Fruit fly (Drosophila melanogaster) whole organism, embryonic: ENCODE data around the gene rhea.

Experiments used
- Adf1 ChIP-seq: fragments of 200-800 bp; sonication (Bioruptor generic); IDR thresholded peaks from 2 replicates; pipeline ENCODE4 v1.3.6; 2022; ENCODE audit warnings: missing biosample characterization, missing genetic modification characterization
- Atf6 ChIP-seq: fragments of 200-800 bp; sonication (Bioruptor generic); IDR thresholded peaks from 2 replicates; pipeline ENCODE4 v1.3.6; 2022; ENCODE audit warnings: missing biosample characterization, missing genetic modification characterization
- CG10431 ChIP-seq: fragments of 200-800 bp; sonication (Bioruptor generic); optimal IDR thresholded peaks from 3 replicates; lab custom pipeline; 2018; ENCODE audit warnings: missing biosample characterization, mild to moderate bottlenecking, missing genetic modification characterization
- CG13894 ChIP-seq: fragments of 200-800 bp; sonication (Bioruptor generic); optimal IDR thresholded peaks from 3 replicates; lab custom pipeline; 2018; ENCODE audit warnings: missing biosample characterization, mild to moderate bottlenecking, missing genetic modification characterization, moderate library complexity
- CG14710 ChIP-seq: fragments of 200-800 bp; sonication (Bioruptor generic); optimal IDR thresholded peaks from 3 replicates; lab custom pipeline; 2019; ENCODE audit warnings: missing biosample characterization, mild to moderate bottlenecking, missing genetic modification characterization, moderate library complexity
- CG15514 ChIP-seq: fragments of 200-800 bp; sonication (Bioruptor generic); optimal IDR thresholded peaks from 3 replicates; lab custom pipeline; 2017; ENCODE audit warnings: missing biosample characterization, missing genetic modification characterization, mild to moderate bottlenecking, moderate library complexity, missing genetic modification reagents
- CG17186 ChIP-seq: fragments of 200-800 bp; sonication (Bioruptor generic); optimal IDR thresholded peaks from 3 replicates; lab custom pipeline; 2017; ENCODE audit warnings: missing biosample characterization, missing genetic modification reagents, missing genetic modification characterization
- CG17385 ChIP-seq: fragments of 200-800 bp; sonication (Bioruptor generic); optimal IDR thresholded peaks from 3 replicates; lab custom pipeline; 2018; ENCODE audit warnings: missing biosample characterization, mild to moderate bottlenecking, missing genetic modification characterization
- CG18011 ChIP-seq: fragments of 200-800 bp; sonication (Bioruptor generic); optimal IDR thresholded peaks from 2 replicates; lab custom pipeline; 2017; ENCODE audit warnings: missing biosample characterization, missing genetic modification characterization, mild to moderate bottlenecking, moderate library complexity, missing genotype
- CG18599 ChIP-seq: fragments of 200-800 bp; sonication (Bioruptor generic); optimal IDR thresholded peaks from 3 replicates; lab custom pipeline; 2017; ENCODE audit warnings: missing biosample characterization, missing genetic modification characterization, mild to moderate bottlenecking, moderate library complexity, missing genetic modification reagents
- CG18619 ChIP-seq: fragments of 200-800 bp; sonication (Bioruptor generic); optimal IDR thresholded peaks from 3 replicates; lab custom pipeline; 2017; ENCODE audit warnings: missing biosample characterization, mild to moderate bottlenecking, missing genetic modification characterization
- CG2116 ChIP-seq: fragments of 200-800 bp; sonication (Bioruptor generic); optimal IDR thresholded peaks from 3 replicates; lab custom pipeline; 2018; ENCODE audit warnings: missing biosample characterization, mild to moderate bottlenecking, missing genetic modification characterization
- CG34376 ChIP-seq: fragments of 200-800 bp; sonication (Bioruptor generic); optimal IDR thresholded peaks from 2 replicates; lab custom pipeline; 2018; ENCODE audit warnings: missing biosample characterization, mild to moderate bottlenecking, missing genetic modification characterization
- CG3838 ChIP-seq: fragments of 200-800 bp; sonication (Bioruptor generic); optimal IDR thresholded peaks from 3 replicates; lab custom pipeline; 2016; ENCODE audit warnings: missing biosample characterization, missing genetic modification characterization
- CG4617 ChIP-seq: fragments of 200-800 bp; sonication (Bioruptor generic); optimal IDR thresholded peaks from 3 replicates; lab custom pipeline; 2016; ENCODE audit warnings: missing biosample characterization, missing genetic modification characterization, borderline replicate concordance
- CG4707 ChIP-seq: fragments of 200-800 bp; sonication (Bioruptor generic); optimal IDR thresholded peaks from 2 replicates; lab custom pipeline; 2018; ENCODE audit warnings: missing biosample characterization, mild to moderate bottlenecking, missing genetic modification characterization, moderate library complexity
- CG6254 ChIP-seq: fragments of 200-800 bp; sonication (Bioruptor generic); optimal IDR thresholded peaks from 3 replicates; lab custom pipeline; 2017; ENCODE audit warnings: mild to moderate bottlenecking, missing biosample characterization, missing genetic modification reagents, missing genetic modification characterization
- CG6765 ChIP-seq: fragments of 200-800 bp; sonication (Bioruptor generic); optimal IDR thresholded peaks from 3 replicates; lab custom pipeline; 2017; ENCODE audit warnings: missing biosample characterization, mild to moderate bottlenecking, missing genetic modification characterization
- CG7271 ChIP-seq: fragments of 200-800 bp; sonication (Bioruptor generic); optimal IDR thresholded peaks from 2 replicates; lab custom pipeline; 2018; ENCODE audit warnings: missing biosample characterization, mild to moderate bottlenecking, missing genetic modification characterization, moderate library complexity
- CTCF ChIP-seq: fragments of 200-800 bp; sonication (Bioruptor generic); optimal IDR thresholded peaks from 2 replicates; lab custom pipeline; 2017; ENCODE audit warnings: missing biosample characterization, mild to moderate bottlenecking, missing genetic modification characterization, moderate library complexity
- Deaf1 ChIP-seq: fragments of 200-800 bp; optimal IDR thresholded peaks from 3 replicates; lab custom pipeline; 2019; ENCODE audit warnings: missing biosample characterization, mild to moderate bottlenecking, missing genetic modification characterization, moderate library complexity
- Dp ChIP-seq: fragments of 200-800 bp; sonication (Bioruptor generic); optimal IDR thresholded peaks from 2 replicates; lab custom pipeline; 2018; ENCODE audit warnings: missing biosample characterization, mild to moderate bottlenecking, missing genetic modification characterization, moderate library complexity
- E2f2 ChIP-seq: fragments of 200-800 bp; sonication (Bioruptor generic); IDR thresholded peaks from 2 replicates; pipeline ENCODE4 v1.3.6; 2022; ENCODE audit warnings: missing biosample characterization, missing genetic modification characterization
- Hey ChIP-seq: fragments of 200-800 bp; sonication (Bioruptor generic); optimal IDR thresholded peaks from 3 replicates; lab custom pipeline; 2018; ENCODE audit warnings: missing biosample characterization, mild to moderate bottlenecking, missing genetic modification characterization
- MTF-1 ChIP-seq: fragments of 200-800 bp; sonication (Bioruptor generic); optimal IDR thresholded peaks from 2 replicates; lab custom pipeline; 2018; ENCODE audit warnings: missing biosample characterization, mild to moderate bottlenecking, missing genetic modification characterization, borderline replicate concordance
- Med ChIP-seq: fragments of 200-800 bp; sonication (Bioruptor generic); peaks from one replicate; lab custom pipeline; 2016; ENCODE audit warnings: missing biosample characterization, missing genetic modification characterization, mild to moderate bottlenecking, inconsistent platforms, moderate library complexity
- Neu2 ChIP-seq: fragments of 200-800 bp; sonication (Bioruptor generic); optimal IDR thresholded peaks from 3 replicates; lab custom pipeline; 2016; ENCODE audit warnings: missing biosample characterization, missing genetic modification characterization, borderline replicate concordance
- Rfx ChIP-seq: fragments of 200-800 bp; sonication (Bioruptor generic); IDR thresholded peaks from 2 replicates; pipeline ENCODE4 v1.3.6; 2022; ENCODE audit warnings: missing biosample characterization, missing genetic modification characterization
- Stat92E ChIP-seq, 3 experiments: fragments of >200 bp in 2 of 3; fragments of 200-800 bp in 1 of 3; sonication (Bioruptor generic) in 1 of 3; optimal IDR thresholded peaks; 2 replicates each; lab custom pipeline; 2017 to 2019; ENCODE audit warnings: missing biosample characterization in 3 of 3, missing genetic modification characterization in 3 of 3, mild to moderate bottlenecking in 1 of 3, moderate library complexity in 1 of 3
- abd-A ChIP-seq: fragments of 200-800 bp; sonication (Bioruptor generic); optimal IDR thresholded peaks from 3 replicates; lab custom pipeline; 2019; ENCODE audit warnings: missing biosample characterization, mild to moderate bottlenecking, missing genetic modification characterization, moderate library complexity
- bbx ChIP-seq: fragments of 200-800 bp; sonication (Bioruptor generic); IDR thresholded peaks from 2 replicates; pipeline ENCODE4 v1.3.6; 2022; ENCODE audit warnings: missing biosample characterization, missing genetic modification characterization; ENCODE audit not compliant: partially characterized antibody
- chinmo ChIP-seq: fragments of 200-800 bp; sonication (Bioruptor generic); IDR thresholded peaks from 4 replicates; pipeline ENCODE4 v1.3.6; 2022; ENCODE audit warnings: missing biosample characterization, missing genetic modification characterization; ENCODE audit not compliant: partially characterized antibody
- crol ChIP-seq: fragments of 200-800 bp; sonication (Bioruptor generic); IDR thresholded peaks from 2 replicates; pipeline ENCODE4 v1.3.6; 2022; ENCODE audit warnings: missing biosample characterization, missing genetic modification characterization
- ewg ChIP-seq: fragments of 200-800 bp; sonication (Bioruptor generic); optimal IDR thresholded peaks from 3 replicates; lab custom pipeline; 2017; ENCODE audit warnings: mild to moderate bottlenecking, missing biosample characterization, missing genetic modification reagents, missing genetic modification characterization
- gcm2 ChIP-seq: fragments of 200-800 bp; sonication (Bioruptor generic); optimal IDR thresholded peaks from 2 replicates; lab custom pipeline; 2016; ENCODE audit warnings: missing biosample characterization, missing genetic modification characterization
- gfzf ChIP-seq: fragments of 200-800 bp; sonication (Bioruptor generic); optimal IDR thresholded peaks from 2 replicates; lab custom pipeline; 2016; ENCODE audit warnings: missing biosample characterization, mild to moderate bottlenecking, missing genetic modification characterization, moderate library complexity
- nerfin-1 ChIP-seq: fragments of 200-800 bp; sonication (Bioruptor generic); optimal IDR thresholded peaks from 3 replicates; lab custom pipeline; 2019; ENCODE audit warnings: missing biosample characterization, mild to moderate bottlenecking, missing genetic modification characterization, moderate library complexity
- odd ChIP-seq: fragments of 200-800 bp; sonication (Bioruptor generic); optimal IDR thresholded peaks from 2 replicates; lab custom pipeline; 2017; ENCODE audit warnings: missing biosample characterization, mild to moderate bottlenecking, missing genetic modification characterization
- onecut ChIP-seq: fragments of 200-800 bp; sonication (Bioruptor generic); IDR thresholded peaks from 2 replicates; pipeline ENCODE4 v1.3.6; 2022; ENCODE audit warnings: missing biosample characterization, missing genetic modification characterization
- pho ChIP-seq: fragments of 200-800 bp; sonication (Bioruptor generic); optimal IDR thresholded peaks from 2 replicates; lab custom pipeline; 2016; ENCODE audit warnings: missing biosample characterization, missing genetic modification characterization
- phol ChIP-seq: fragments of 200-800 bp; sonication (Bioruptor generic); optimal IDR thresholded peaks from 3 replicates; lab custom pipeline; 2018; ENCODE audit warnings: missing biosample characterization, mild to moderate bottlenecking, missing genetic modification characterization, moderate library complexity
- prd ChIP-seq, 3 experiments: fragments of >200 bp in 2 of 3; fragments of 200-800 bp in 1 of 3; sonication (Bioruptor generic) in 1 of 3; optimal IDR thresholded peaks in 2 of 3; IDR thresholded peaks in 1 of 3; 2 replicates in 2 of 3; 3 replicates in 1 of 3; pipeline versions ENCODE4 v1.3.6 to Lab custom; 2017 to 2022; ENCODE audit warnings: missing biosample characterization in 1 of 3, missing genetic modification characterization in 1 of 3
- pros ChIP-seq: fragments of 200-800 bp; sonication (Bioruptor generic); optimal IDR thresholded peaks from 3 replicates; lab custom pipeline; 2019; ENCODE audit warnings: missing biosample characterization, mild to moderate bottlenecking, missing genetic modification characterization, moderate library complexity
- pzg ChIP-seq: fragments of 200-800 bp; sonication (Bioruptor generic); optimal IDR thresholded peaks from 3 replicates; lab custom pipeline; 2018; ENCODE audit warnings: missing biosample characterization, mild to moderate bottlenecking, missing genetic modification characterization, moderate library complexity
- seq ChIP-seq: fragments of 200-800 bp; sonication (Bioruptor generic); IDR thresholded peaks from 2 replicates; pipeline ENCODE4 v1.3.6; 2022; ENCODE audit warnings: missing biosample characterization, missing genetic modification characterization
- sim ChIP-seq: fragments of 200-800 bp; sonication (Bioruptor generic); IDR thresholded peaks from 2 replicates; pipeline ENCODE4 v1.3.6; 2022; ENCODE audit warnings: missing biosample characterization, missing genetic modification characterization
- wek ChIP-seq: fragments of 200-800 bp; sonication (Bioruptor generic); optimal IDR thresholded peaks from 3 replicates; lab custom pipeline; 2018; ENCODE audit warnings: missing biosample characterization, mild to moderate bottlenecking, missing genetic modification characterization, moderate library complexity

rhea gene

dm6 chr3L:8513258-8513657 lies 31.5 kb upstream of the rhea start:
- TF ChIP-seq CG4617 (GFP tag; lab: Kevin White, UChicago) (no peak), abd-A (tag; lab: Kevin White, UChicago) (peak; percentile 74), CG34376 (GFP tag; lab: Kevin White, UChicago) (no peak), Atf6 (no peak), Med (GFP tag; lab: Kevin White, UChicago) (peak; percentile 72), Deaf1 (tag; lab: Kevin White, UChicago) (peak; percentile 54), Neu2 (GFP tag; lab: Kevin White, UChicago) (no peak), pzg (GFP tag; lab: Kevin White, UChicago) (peak; percentile 7), CG7271 (tag; lab: Kevin White, UChicago) (no peak), prd (optimal IDR thresholded peaks at IDR 0.05; lab: Kevin White, UChicago) (no peak), prd (GFP tag; IDR thresholded peaks at IDR 0.05; lab: Robert Waterston, UW) (no peak), crol (peak; percentile 86), sim (GFP tag; lab: Robert Waterston, UW) (0 out of 2 replicates have a peak, but pooled peaks have one; percentile 12), CG17385 (no peak), CG10431 (GFP tag; lab: Kevin White, UChicago) (peak; percentile 28), chinmo (GFP tag; lab: Robert Waterston, UW) (no peak), Rfx (GFP tag; lab: Robert Waterston, UW) (peak; percentile 6; the same call in 1 of the 2 replicates), ewg (peak; percentile 40), seq (0 out of 2 replicates have a peak, but pooled peaks have one; percentile 31), pho (GFP tag; lab: Kevin White, UChicago) (no peak), Adf1 (GFP tag; lab: Robert Waterston, UW) (peak; percentile 16; the same call in 1 of the 2 replicates), CG18599 (GFP tag; lab: Kevin White, UChicago) (peak; percentile 41), Hey (tag; lab: Kevin White, UChicago) (peak; percentile 4), bbx (GFP tag; lab: Robert Waterston, UW) (0 out of 2 replicates have a peak, but pooled peaks have one; percentile 7), CG6765 (GFP tag; lab: Kevin White, UChicago) (peak; percentile 23), CG13894 (tag; lab: Kevin White, UChicago) (peak; percentile 52), CG18011 (no peak), gcm2 (no peak)

- peak; percentile 13 for TF ChIP-seq CG4707
- peak; percentile 67 for TF ChIP-seq CG6254
- TF ChIP-seq CG14710 (tag; lab: Kevin White, UChicago), result peak; percentile 12
- peak; percentile 53 for TF ChIP-seq CG4617 (GFP tag; lab: Kevin White, UChicago)
- peak; percentile 32 for TF ChIP-seq CG34376 (GFP tag; lab: Kevin White, UChicago)
- peak; percentile 12 for TF ChIP-seq odd (GFP tag; lab: Kevin White, UChicago)
- TF ChIP-seq CG17186 (GFP tag; lab: Kevin White, UChicago), result peak; percentile 15
- TF ChIP-seq gfzf (GFP tag; lab: Kevin White, UChicago), result peak; percentile 76
- no peak for TF ChIP-seq pros (GFP tag; lab: Kevin White, UChicago)
- peak; percentile 38 for TF ChIP-seq nerfin-1 (tag; lab: Kevin White, UChicago)
- peak in 1 of 3 experiments; percentile 11 for TF ChIP-seq Stat92E (GFP tag; optimal IDR thresholded peaks at IDR 0.05; lab: Kevin White, UChicago)
- peak; percentile 49 for TF ChIP-seq pzg (GFP tag; lab: Kevin White, UChicago)
- no peak for TF ChIP-seq CG3838 (GFP tag; lab: Kevin White, UChicago)
- TF ChIP-seq CG2116 (GFP tag; lab: Kevin White, UChicago), result peak; percentile 21
- peak; percentile 17 for TF ChIP-seq CG6765 (GFP tag; lab: Kevin White, UChicago)
- peak; percentile 39 for TF ChIP-seq phol
- TF ChIP-seq wek, result peak; percentile 37
- no peak for TF ChIP-seq CG18619 (GFP tag; lab: Kevin White, UChicago)
- TF ChIP-seq CG15514 (GFP tag; lab: Kevin White, UChicago), result peak; percentile 23
- peak; percentile 39 for TF ChIP-seq CTCF (GFP tag; lab: Kevin White, UChicago)
- TF ChIP-seq CG17385, result peak; percentile 1
- peak; percentile 88 for TF ChIP-seq E2f2 (GFP tag; lab: Robert Waterston, UW)
- TF ChIP-seq onecut (GFP tag; lab: Robert Waterston, UW), result peak; percentile 99
- peak; percentile 84 for TF ChIP-seq Dp (GFP tag; lab: Kevin White, UChicago)
- peak; percentile 10 for TF ChIP-seq MTF-1 (GFP tag; lab: Kevin White, UChicago)
Observed at dm6 chr3L:8514768-8515167, 30.0 kb upstream of the rhea start, which contains the start of gene CG6683. Gene CG6683 (minus strand): TSS chr3L:8514921.
